Worm (Caenorhabditis elegans) whole organism, young adult: ENCODE data around the gene T22D1.18.

Source experiments
- B0261.1 ChIP-seq: sonication (generic microtip); optimal IDR thresholded peaks from 2 replicates; lab custom pipeline; 2016; ENCODE audit warnings: mild to moderate bottlenecking, missing genetic modification characterization, moderate library complexity, missing compliant biosample characterization
- B0336.3 ChIP-seq: fragments of 200-800 bp; sonication (Bioruptor generic); IDR thresholded peaks from 2 replicates; pipeline ENCODE4 v1.3.6; 2022; ENCODE audit warnings: missing genetic modification characterization, missing compliant biosample characterization
- F10E7.11 ChIP-seq: sonication (generic microtip); optimal IDR thresholded peaks from 2 replicates; lab custom pipeline; 2017; ENCODE audit warnings: mild to moderate bottlenecking, missing genetic modification characterization, moderate library complexity, missing compliant biosample characterization
- F22D6.2 ChIP-seq: sonication (generic microtip); optimal IDR thresholded peaks from 2 replicates; lab custom pipeline; 2016; ENCODE audit warnings: mild to moderate bottlenecking, missing genetic modification characterization, missing compliant biosample characterization
- F33H1.4 ChIP-seq: fragments of 200-800 bp; sonication (Bioruptor generic); IDR thresholded peaks from 2 replicates; pipeline ENCODE4 v1.3.6; 2022; ENCODE audit warnings: missing genetic modification reagents, missing genetic modification characterization, missing compliant biosample characterization
- F39B2.1 ChIP-seq: fragments of 200-800 bp; sonication (Bioruptor generic); IDR thresholded peaks from 2 replicates; pipeline ENCODE4 v1.3.6; 2022; ENCODE audit warnings: missing genetic modification reagents, missing genetic modification characterization, missing compliant biosample characterization
- T07F8.4 ChIP-seq: sonication (generic microtip); optimal IDR thresholded peaks from 2 replicates; lab custom pipeline; 2016; ENCODE audit warnings: mild to moderate bottlenecking, missing genetic modification characterization, moderate library complexity, missing compliant biosample characterization
- Y67H2A.10 ChIP-seq: fragments of 200-800 bp; sonication (Bioruptor generic); conservative IDR thresholded peaks from 2 replicates; pipeline ENCODE4 v1.3.6; 2022; ENCODE audit warnings: missing genetic modification reagents, missing genetic modification characterization, missing compliant biosample characterization
- Y79H2A.3 ChIP-seq: fragments of 200-800 bp; sonication (Bioruptor generic); conservative IDR thresholded peaks from 2 replicates; pipeline ENCODE4 v1.3.6; 2022; ENCODE audit warnings: missing genetic modification reagents, missing genetic modification characterization, missing compliant biosample characterization
- aptf-3 ChIP-seq: fragments of 200-800 bp; sonication (Bioruptor generic); IDR thresholded peaks from 2 replicates; pipeline ENCODE4 v1.3.6; 2022; ENCODE audit warnings: missing genetic modification characterization, missing compliant biosample characterization
- ceh-79 ChIP-seq: sonication (generic microtip); optimal IDR thresholded peaks from 2 replicates; lab custom pipeline; 2017; ENCODE audit warnings: mild to moderate bottlenecking, missing genetic modification characterization, missing compliant biosample characterization
- chd-7 ChIP-seq: sonication (generic microtip); optimal IDR thresholded peaks from 2 replicates; lab custom pipeline; 2016; ENCODE audit warnings: mild to moderate bottlenecking, missing genetic modification characterization, moderate library complexity, missing compliant biosample characterization
- dpff-1 ChIP-seq: sonication (generic microtip); optimal IDR thresholded peaks from 2 replicates; lab custom pipeline; 2017; ENCODE audit warnings: mild to moderate bottlenecking, missing genetic modification characterization, missing compliant biosample characterization
- egrh-3 ChIP-seq: fragments of 200-800 bp; sonication (Bioruptor generic); IDR thresholded peaks from 2 replicates; pipeline ENCODE4 v1.3.6; 2022; ENCODE audit warnings: missing genetic modification reagents, missing genetic modification characterization, missing compliant biosample characterization
- ets-4 ChIP-seq: fragments of 200-800 bp; sonication (Bioruptor generic); optimal IDR thresholded peaks from 2 replicates; lab custom pipeline; 2018; ENCODE audit warnings: mild to moderate bottlenecking, missing genetic modification characterization, missing compliant biosample characterization
- hlh-26 ChIP-seq: fragments of 200-800 bp; sonication (Bioruptor generic); conservative IDR thresholded peaks from 2 replicates; pipeline ENCODE4 v1.3.6; 2022; ENCODE audit warnings: missing genetic modification reagents, missing genetic modification characterization, missing compliant biosample characterization
- hmg-1.2 ChIP-seq: fragments of 200-800 bp; sonication (Bioruptor generic); IDR thresholded peaks from 2 replicates; pipeline ENCODE4 v1.3.6; 2022; ENCODE audit warnings: missing genetic modification reagents, missing genetic modification characterization, missing compliant biosample characterization
- hsf-1 ChIP-seq: fragments of 200-800 bp; sonication (Bioruptor generic); IDR thresholded peaks from 2 replicates; pipeline ENCODE4 v1.3.6; 2022; ENCODE audit warnings: missing genetic modification reagents, missing genetic modification characterization, missing compliant biosample characterization
- lag-1 ChIP-seq: fragments of 200-800 bp; sonication (Bioruptor generic); IDR thresholded peaks from 2 replicates; pipeline ENCODE4 v1.3.6; 2022; ENCODE audit warnings: missing genetic modification reagents, missing genetic modification characterization, missing compliant biosample characterization
- let-526 ChIP-seq: fragments of 200-800 bp; sonication (Bioruptor generic); IDR thresholded peaks from 2 replicates; pipeline ENCODE4 v1.3.6; 2022; ENCODE audit warnings: missing genetic modification reagents, missing genetic modification characterization, missing compliant biosample characterization
- lin-54 ChIP-seq: fragments of 200-800 bp; sonication (Bioruptor generic); optimal IDR thresholded peaks from 2 replicates; lab custom pipeline; 2018; ENCODE audit warnings: mild to moderate bottlenecking, missing genetic modification characterization, missing compliant biosample characterization
- mcd-1 ChIP-seq: fragments of 200-800 bp; sonication (Bioruptor generic); IDR thresholded peaks from 2 replicates; pipeline ENCODE4 v1.3.6; 2022; ENCODE audit warnings: missing genetic modification reagents, missing genetic modification characterization, missing compliant biosample characterization
- nfya-1 ChIP-seq: sonication (generic microtip); optimal IDR thresholded peaks from 2 replicates; lab custom pipeline; 2017; ENCODE audit warnings: antibody characterized with exemption, missing compliant biosample characterization, missing genetic modification characterization, borderline replicate concordance; ENCODE audit not compliant: insufficient read depth
- rcor-1 ChIP-seq: fragments of 200-800 bp; sonication (Bioruptor generic); IDR thresholded peaks from 2 replicates; pipeline ENCODE4 v1.3.6; 2022; ENCODE audit warnings: missing genetic modification reagents, missing genetic modification characterization, missing compliant biosample characterization
- rec-8 ChIP-seq, 2 experiments: sonication (generic microtip); optimal IDR thresholded peaks; 2 replicates each; lab custom pipeline; 2016; ENCODE audit warnings: mild to moderate bottlenecking in 2 of 2, missing genetic modification characterization in 2 of 2, missing genetic modification reagents in 2 of 2, missing genotype in 2 of 2, missing biosample characterization in 1 of 2, missing compliant biosample characterization in 1 of 2, moderate library complexity in 1 of 2
- rpc-1 ChIP-seq, 2 experiments: fragments of 150-350 bp in 1 of 2; sonication (generic microtip) in 1 of 2; optimal IDR thresholded peaks; 2 replicates each; lab custom pipeline; 2014 to 2018; ENCODE audit warnings: missing biosample characterization in 1 of 2, missing genetic modification characterization in 1 of 2, missing genetic modification reagents in 1 of 2, missing genotype in 1 of 2
- sdz-38 ChIP-seq: sonication (generic microtip); optimal IDR thresholded peaks from 2 replicates; lab custom pipeline; 2016; ENCODE audit warnings: missing genotype, missing genetic modification characterization, missing compliant biosample characterization
- snpc-4 ChIP-seq, 5 experiments: fragments of 150-350 bp in 1 of 5; sonication (generic microtip) in 4 of 5; optimal IDR thresholded peaks; 2 replicates each; lab custom pipeline; 2014 to 2018; ENCODE audit warnings: missing genetic modification characterization in 5 of 5, missing biosample characterization in 3 of 5, antibody characterized with exemption in 2 of 5, mild to moderate bottlenecking in 2 of 5, missing compliant biosample characterization in 2 of 5, missing genotype in 2 of 5, moderate library complexity in 2 of 5, missing genetic modification reagents in 1 of 5
- somi-1 ChIP-seq: fragments of 200-800 bp; sonication (Bioruptor generic); optimal IDR thresholded peaks from 2 replicates; lab custom pipeline; 2018; ENCODE audit warnings: mild to moderate bottlenecking, missing genetic modification characterization, missing compliant biosample characterization
- sptf-2 ChIP-seq: fragments of 200-800 bp; sonication (Bioruptor generic); optimal IDR thresholded peaks from 2 replicates; lab custom pipeline; 2018; ENCODE audit warnings: mild to moderate bottlenecking, missing genetic modification characterization, missing compliant biosample characterization
- tlf-1 ChIP-seq: fragments of 200-800 bp; sonication (Bioruptor generic); optimal IDR thresholded peaks from 2 replicates; lab custom pipeline; 2018; ENCODE audit warnings: mild to moderate bottlenecking, missing genetic modification characterization, missing compliant biosample characterization
- unc-62 ChIP-seq: fragments of 150-350 bp; optimal IDR thresholded peaks from 2 replicates; lab custom pipeline; 2014; ENCODE audit warnings: missing biosample characterization, missing genetic modification reagents, missing genetic modification characterization
- ztf-3 ChIP-seq: fragments of 200-800 bp; sonication (Bioruptor generic); optimal IDR thresholded peaks from 2 replicates; lab custom pipeline; 2018; ENCODE audit warnings: mild to moderate bottlenecking, missing genetic modification characterization, missing compliant biosample characterization
- ztf-6 ChIP-seq: fragments of 200-800 bp; sonication (Bioruptor generic); IDR thresholded peaks from 2 replicates; pipeline ENCODE4 v1.3.6; 2022; ENCODE audit warnings: missing genetic modification reagents, missing genetic modification characterization, missing compliant biosample characterization

Gene T22D1.18

ce11 chrIV:6957341-6957740 lies 37.4 kb upstream of the T22D1.18 start, which contains the start of gene jnk-1:
Gene jnk-1, plus strand, starts transcription at chrIV:6957641.
- no peak for TF ChIP-seq sdz-38
- no peak for TF ChIP-seq F33H1.4 (GFP tag; lab: Robert Waterston, UW)

- TF ChIP-seq snpc-4 (GFP tag; optimal IDR thresholded peaks at IDR 0.05; lab: Kevin White, UChicago) (no peak), snpc-4 (tag; optimal IDR thresholded peaks at IDR 0.05; lab: Kevin White, UChicago) (no peak), Y79H2A.3 (no peak), mcd-1 (GFP tag; lab: Robert Waterston, UW) (no peak), ets-4 (no peak), ztf-6 (GFP tag; lab: Robert Waterston, UW) (no peak), lin-54 (GFP tag; lab: Kevin White, UChicago) (no peak), unc-62 (GFP tag; lab: Kevin White, UChicago) (no peak), lag-1 (no peak), B0336.3 (GFP tag; lab: Robert Waterston, UW) (no peak), hmg-1.2 (no peak), T07F8.4 (tag; lab: Kevin White, UChicago) (no peak), nfya-1 (tag; lab: Kevin White, UChicago) (no peak), ztf-3 (no peak), F22D6.2 (no peak)
Measured at ce11 chrIV:6956668-6957067, 36.7 kb upstream of the T22D1.18 start.

ce11 chrIV:6954682-6955081 lies 34.7 kb upstream of the T22D1.18 start:
- TF ChIP-seq Y67H2A.10 = no peak
- TF ChIP-seq nfya-1 (tag; lab: Kevin White, UChicago) = no peak
- TF ChIP-seq hsf-1 (GFP tag; lab: Robert Waterston, UW) = no peak
- TF ChIP-seq snpc-4 (GFP tag; optimal IDR thresholded peaks at IDR 0.05; lab: Kevin White, UChicago) = no peak
- no peak for TF ChIP-seq snpc-4 (tag; optimal IDR thresholded peaks at IDR 0.05; lab: Kevin White, UChicago)
- no peak for TF ChIP-seq egrh-3
- no peak for TF ChIP-seq lag-1
- TF ChIP-seq hlh-26 (GFP tag; lab: Robert Waterston, UW) = no peak
- no peak for TF ChIP-seq rec-8 (tag; optimal IDR thresholded peaks at IDR 0.05; lab: Kevin White, UChicago)
- TF ChIP-seq rpc-1 (optimal IDR thresholded peaks at IDR 0.05; lab: Kevin White, UChicago) = no peak
- TF ChIP-seq rpc-1 (tag; optimal IDR thresholded peaks at IDR 0.05; lab: Kevin White, UChicago) = no peak
- TF ChIP-seq tlf-1 = no peak
- no peak for TF ChIP-seq somi-1 (GFP tag; lab: Kevin White, UChicago)
- TF ChIP-seq rcor-1 (GFP tag; lab: Robert Waterston, UW) = no peak
- TF ChIP-seq aptf-3 (GFP tag; lab: Robert Waterston, UW) = no peak
- TF ChIP-seq chd-7 = no peak
- no peak for TF ChIP-seq Y79H2A.3
- TF ChIP-seq F10E7.11 = no peak

- TF ChIP-seq ceh-79 (tag; lab: Kevin White, UChicago) (no peak), dpff-1 (no peak), sptf-2 (no peak), rpc-1 (optimal IDR thresholded peaks at IDR 0.05; lab: Kevin White, UChicago) (no peak), rpc-1 (tag; optimal IDR thresholded peaks at IDR 0.05; lab: Kevin White, UChicago) (no peak), B0261.1 (tag; lab: Kevin White, UChicago) (no peak), let-526 (no peak), nfya-1 (tag; lab: Kevin White, UChicago) (no peak), ztf-6 (GFP tag; lab: Robert Waterston, UW) (no peak), B0336.3 (GFP tag; lab: Robert Waterston, UW) (no peak), F39B2.1 (GFP tag; lab: Robert Waterston, UW) (no peak)
Measured at ce11 chrIV:6951259-6951658, 31.3 kb upstream of the T22D1.18 start.
